Fruit fly (Drosophila melanogaster): ENCODE measurements around the gene PGRP-LD.
A peak's percentile ranks its signal among the peaks of the same experiment; 100 is the strongest.

Gene PGRP-LD

dm6 chr3L:5828684-5829083 lies 48.8 kb downstream of the PGRP-LD start (continued):
- TF ChIP-seq C15 (GFP tag; IDR thresholded peaks at IDR 0.05), result no peak
- TF ChIP-seq CG6654 (GFP tag; optimal IDR thresholded peaks at IDR 0.05), result peak; percentile 17
- TF ChIP-seq ttk (GFP tag; IDR thresholded peaks at IDR 0.05), result no peak
- no peak for TF ChIP-seq Hand (GFP tag; optimal IDR thresholded peaks at IDR 0.05)
- TF ChIP-seq CG14667 (GFP tag; IDR thresholded peaks at IDR 0.05), result no peak
- no peak for TF ChIP-seq CG18011 (GFP tag; optimal IDR thresholded peaks at IDR 0.05)
- peak; percentile 59 for TF ChIP-seq nmo (GFP tag; optimal IDR thresholded peaks at IDR 0.05)
- TF ChIP-seq ase (GFP tag; IDR thresholded peaks at IDR 0.05), result no peak
- TF ChIP-seq fd3F (GFP tag; optimal IDR thresholded peaks at IDR 0.05), result no peak
- TF ChIP-seq CG12155 (GFP tag; optimal IDR thresholded peaks at IDR 0.05), result no peak
- no peak for TF ChIP-seq Eip74EF (GFP tag; optimal IDR thresholded peaks at IDR 0.05)
- TF ChIP-seq crc (GFP tag; optimal IDR thresholded peaks at IDR 0.05), result no peak
- no peak for TF ChIP-seq TFAM (GFP tag; optimal IDR thresholded peaks at IDR 0.05)
- no peak for TF ChIP-seq Xrp1 (GFP tag; IDR thresholded peaks at IDR 0.05)
- no peak for TF ChIP-seq Rx (GFP tag; IDR thresholded peaks at IDR 0.05)
- TF ChIP-seq CG2129 (GFP tag; IDR thresholded peaks at IDR 0.05; ENCODE audit: partially characterized antibody), result no peak
- no peak for TF ChIP-seq dimm (GFP tag; IDR thresholded peaks at IDR 0.05)
- no peak for TF ChIP-seq gcm2 (GFP tag; optimal IDR thresholded peaks at IDR 0.05)
- no peak for TF ChIP-seq Dfd (GFP tag; optimal IDR thresholded peaks at IDR 0.05)
- TF ChIP-seq CG33557 (GFP tag; optimal IDR thresholded peaks at IDR 0.05), result no peak
- TF ChIP-seq CG10431 (GFP tag; optimal IDR thresholded peaks at IDR 0.05), result no peak
- no peak for TF ChIP-seq Fer3 (tag; optimal IDR thresholded peaks at IDR 0.05)
- TF ChIP-seq CG43689 (GFP tag; IDR thresholded peaks at IDR 0.05), result no peak
- peak; percentile 37 for TF ChIP-seq Blimp-1 (GFP tag; optimal IDR thresholded peaks at IDR 0.05)
- no peak for TF ChIP-seq Bdp1 (GFP tag; optimal IDR thresholded peaks at IDR 0.05)
- TF ChIP-seq CG32767 (GFP tag; IDR thresholded peaks at IDR 0.05), result no peak
- peak; percentile 19 for TF ChIP-seq CG1529 (GFP tag; optimal IDR thresholded peaks at IDR 0.05)
- no peak for TF ChIP-seq CG6765 (GFP tag; optimal IDR thresholded peaks at IDR 0.05)
- no peak for TF ChIP-seq dati (GFP tag; IDR thresholded peaks at IDR 0.05)
- peak; percentile 49; the same call in 1 of the 2 replicates for TF ChIP-seq CG31441 (GFP tag; IDR thresholded peaks at IDR 0.05)
- TF ChIP-seq CG30431 (GFP tag; optimal IDR thresholded peaks at IDR 0.05), result no peak
- peak; percentile 16 for TF ChIP-seq Abd-B (GFP tag; optimal IDR thresholded peaks at IDR 0.05)
- peak; percentile 24; the same call in 1 of the 2 replicates for TF ChIP-seq CG3847 (GFP tag; IDR thresholded peaks at IDR 0.05)
- TF ChIP-seq CG6272 (GFP tag; IDR thresholded peaks at IDR 0.05), result no peak
- TF ChIP-seq CG10959 (GFP tag; IDR thresholded peaks at IDR 0.05), result no peak
- TF ChIP-seq kay (GFP tag; optimal IDR thresholded peaks at IDR 0.05), result no peak
- peak; percentile 5 for TF ChIP-seq CG8388 (GFP tag; optimal IDR thresholded peaks at IDR 0.05)
- no peak for TF ChIP-seq p53 (GFP tag; optimal IDR thresholded peaks at IDR 0.05)
- TF ChIP-seq ash1 (GFP tag; optimal IDR thresholded peaks at IDR 0.05), result no peak
- TF ChIP-seq wek (GFP tag; optimal IDR thresholded peaks at IDR 0.05), result no peak
- no peak for TF ChIP-seq Med (GFP tag)
- no peak for TF ChIP-seq CG9932 (GFP tag; IDR thresholded peaks at IDR 0.05)
- no peak for TF ChIP-seq CG13624 (GFP tag; optimal IDR thresholded peaks at IDR 0.05)
- TF ChIP-seq Ada2b (GFP tag; IDR thresholded peaks at IDR 0.05), result no peak
- no peak for TF ChIP-seq HLH3B (GFP tag; IDR thresholded peaks at IDR 0.05)
- no peak for TF ChIP-seq exex (tag; optimal IDR thresholded peaks at IDR 0.05)
- TF ChIP-seq yki (optimal IDR thresholded peaks at IDR 0.05), result no peak
- no peak for TF ChIP-seq dan (GFP tag; IDR thresholded peaks at IDR 0.05)
- TF ChIP-seq pho (GFP tag; optimal IDR thresholded peaks at IDR 0.05), result no peak
- TF ChIP-seq sens-2 (GFP tag; IDR thresholded peaks at IDR 0.05), result no peak
- TF ChIP-seq CHES-1-like (GFP tag; optimal IDR thresholded peaks at IDR 0.05), result no peak
- TF ChIP-seq Lpt (GFP tag; optimal IDR thresholded peaks at IDR 0.05), result no peak
- no peak for TF ChIP-seq ac (GFP tag; optimal IDR thresholded peaks at IDR 0.05)
